Worm (Caenorhabditis elegans) whole organism, L2 larva: Measurements from ENCODE around the gene str-99.

Source experiments
- fos-1 ChIP-seq: fragments of 150-350 bp; optimal IDR thresholded peaks from 2 replicates; lab custom pipeline; 2014; ENCODE audit warnings: missing biosample characterization, missing genetic modification characterization
- nhr-12 ChIP-seq: fragments of 150-350 bp; optimal IDR thresholded peaks from 2 replicates; lab custom pipeline; 2014; ENCODE audit warnings: missing biosample characterization, missing genetic modification characterization
- peb-1 ChIP-seq: fragments of 150-350 bp; optimal IDR thresholded peaks from 2 replicates; lab custom pipeline; 2014; ENCODE audit warnings: missing biosample characterization, missing genetic modification characterization
- unc-55 ChIP-seq: fragments of 150-350 bp; sonication (generic microtip); optimal IDR thresholded peaks from 3 replicates; lab custom pipeline; 2014; ENCODE audit warnings: missing biosample characterization, missing genetic modification reagents, missing genetic modification characterization
- unc-62 ChIP-seq: fragments of 150-350 bp; optimal IDR thresholded peaks from 2 replicates; lab custom pipeline; 2014; ENCODE audit warnings: missing biosample characterization, missing genetic modification reagents, missing genetic modification characterization

The str-99 gene

DNA sequence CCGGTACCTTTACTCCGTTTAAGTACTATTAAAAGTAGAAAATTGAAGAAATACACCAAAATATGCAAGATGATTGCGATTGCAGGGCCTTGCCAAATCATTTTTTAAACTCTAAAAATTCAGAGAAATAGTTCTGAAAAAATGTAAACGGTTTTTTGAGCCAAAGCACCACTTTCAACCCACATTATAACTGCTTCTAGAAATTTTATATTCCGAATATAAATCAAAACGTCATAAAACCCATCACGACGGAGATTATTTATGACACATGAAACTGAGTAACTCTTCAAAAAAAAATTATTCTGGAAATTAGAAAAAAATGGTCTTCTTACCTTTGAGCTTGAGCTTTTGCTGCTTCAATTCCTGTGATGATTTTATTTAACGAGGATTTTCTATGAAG lies 44.1 kb downstream of the str-99 start, which contains the start of gene srxa-16:
Gene srxa-16, minus strand, starts transcription at position 101 of the 400 bp plus-strand sequence.
- TF ChIP-seq fos-1 (tag; lab: Kevin White, UChicago): no peak
- no peak for TF ChIP-seq unc-55 (GFP tag; lab: Kevin White, UChicago)
- no peak for TF ChIP-seq nhr-12 (tag; lab: Kevin White, UChicago)
- TF ChIP-seq peb-1: no peak
- no peak for TF ChIP-seq unc-62 (GFP tag; lab: Kevin White, UChicago)
